Worm (Caenorhabditis elegans) whole organism, L4 larva: ENCODE measurements around the gene ptr-1.

ENCODE experiments used
- F44E2.7 ChIP-seq: fragments of 200-800 bp; sonication (Bioruptor generic); IDR thresholded peaks from 2 replicates; pipeline ENCODE4 v2.1.2; 2022; ENCODE audit warnings: missing genetic modification characterization, missing compliant biosample characterization
- R02D3.7 ChIP-seq: fragments of 150-350 bp; sonication (generic microtip); optimal IDR thresholded peaks from 3 replicates; lab custom pipeline; 2014; ENCODE audit warnings: missing biosample characterization, missing genetic modification characterization
- Y5F2A.4 ChIP-seq: fragments of 200-800 bp; sonication (Bioruptor generic); optimal IDR thresholded peaks from 2 replicates; lab custom pipeline; 2018; ENCODE audit warnings: mild to moderate bottlenecking, missing genetic modification characterization, missing compliant biosample characterization
- aly-2 ChIP-seq: sonication (generic microtip); optimal IDR thresholded peaks from 2 replicates; lab custom pipeline; 2018; ENCODE audit warnings: missing biosample characterization, missing genetic modification characterization
- daf-12 ChIP-seq: fragments of 150-350 bp; optimal IDR thresholded peaks from 2 replicates; lab custom pipeline; 2014; ENCODE audit warnings: missing biosample characterization, missing genetic modification reagents, missing genetic modification characterization
- lin-13 ChIP-seq: fragments of 150-350 bp; optimal IDR thresholded peaks from 2 replicates; lab custom pipeline; 2014; ENCODE audit warnings: missing biosample characterization, missing genetic modification reagents, missing genetic modification characterization
- nhr-237 ChIP-seq: sonication (generic microtip); optimal IDR thresholded peaks from 2 replicates; lab custom pipeline; 2017; ENCODE audit warnings: missing biosample characterization, missing genetic modification characterization
- skn-1 ChIP-seq: fragments of 150-350 bp; optimal IDR thresholded peaks from 2 replicates; lab custom pipeline; 2014; ENCODE audit warnings: missing biosample characterization, missing genetic modification characterization
- unc-62 ChIP-seq, 3 experiments: fragments of 150-350 bp in 1 of 3; sonication (generic microtip); optimal IDR thresholded peaks in 2 of 3; peaks in 1 of 3; 1 replicate in 1 of 3; 2 replicates in 2 of 3; lab custom pipeline; 2014 to 2017; ENCODE audit warnings: missing biosample characterization in 3 of 3, missing genetic modification characterization in 3 of 3, missing genetic modification reagents in 3 of 3, missing genotype in 1 of 3

DNA sequence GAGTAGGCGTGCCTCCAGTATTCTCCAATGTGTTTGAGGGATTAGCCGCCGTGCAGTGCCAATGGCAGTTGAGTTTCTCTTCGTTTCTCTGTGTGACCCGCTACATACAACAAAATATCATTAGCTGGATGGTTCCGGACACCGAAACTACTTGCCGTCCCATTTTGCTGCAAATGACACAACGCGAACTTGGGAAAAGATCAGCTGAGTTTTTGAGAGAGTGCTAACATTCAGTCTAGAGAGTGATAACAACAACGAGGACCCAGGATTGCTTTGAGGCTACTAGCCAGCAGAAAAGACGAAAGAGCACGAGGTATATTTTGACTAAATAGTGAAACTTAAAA lies 37.8 kb upstream of the ptr-1 start:
- TF ChIP-seq lin-13 (GFP tag; lab: Kevin White, UChicago) (no peak), aly-2 (no peak), R02D3.7 (tag; lab: Kevin White, UChicago) (no peak), F44E2.7 (GFP tag; lab: Robert Waterston, UW) (no peak), unc-62 (GFP tag; optimal IDR thresholded peaks at IDR 0.05 in 1 of 2; lab: Kevin White, UChicago) (no peak), unc-62 (tag; optimal IDR thresholded peaks at IDR 0.05; lab: Kevin White, UChicago) (no peak), Y5F2A.4 (GFP tag; lab: Kevin White, UChicago) (no peak), skn-1 (tag; lab: Kevin White, UChicago) (no peak), daf-12 (no peak), nhr-237 (tag; lab: Kevin White, UChicago) (no peak)
